Fruit fly (Drosophila melanogaster) whole organism, embryonic: Measurements from ENCODE around the gene CG8142.

Experiments
- ATbp ChIP-seq: fragments of 200-800 bp; sonication (Bioruptor generic); optimal IDR thresholded peaks from 2 replicates; lab custom pipeline; 2017; ENCODE audit warnings: missing biosample characterization, mild to moderate bottlenecking, missing genetic modification characterization, missing genetic modification reagents
- Antp ChIP-seq: fragments of 200-800 bp; sonication (Bioruptor generic); optimal IDR thresholded peaks from 3 replicates; lab custom pipeline; 2016; ENCODE audit warnings: missing biosample characterization, missing genetic modification characterization
- CG10462 ChIP-seq: fragments of 200-800 bp; sonication (Bioruptor generic); optimal IDR thresholded peaks from 2 replicates; lab custom pipeline; 2016; ENCODE audit warnings: missing biosample characterization, missing genetic modification characterization
- CG11504 ChIP-seq: fragments of 200-800 bp; sonication (Bioruptor generic); optimal IDR thresholded peaks from 3 replicates; lab custom pipeline; 2019; ENCODE audit warnings: missing biosample characterization, mild to moderate bottlenecking, missing genetic modification characterization, moderate library complexity
- CG12071 ChIP-seq: fragments of 200-800 bp; sonication (Bioruptor generic); optimal IDR thresholded peaks from 3 replicates; lab custom pipeline; 2018; ENCODE audit warnings: missing biosample characterization, mild to moderate bottlenecking, missing genetic modification characterization
- CG12236 ChIP-seq: fragments of 200-800 bp; sonication (Bioruptor generic); optimal IDR thresholded peaks from 2 replicates; lab custom pipeline; 2016; ENCODE audit warnings: missing biosample characterization, missing genetic modification characterization
- CG12659 ChIP-seq: fragments of 200-800 bp; sonication (Bioruptor generic); optimal IDR thresholded peaks from 3 replicates; lab custom pipeline; 2017; ENCODE audit warnings: mild to moderate bottlenecking, missing biosample characterization, missing genetic modification reagents, missing genetic modification characterization
- CG13296 ChIP-seq: fragments of 200-800 bp; sonication (Bioruptor generic); optimal IDR thresholded peaks from 3 replicates; lab custom pipeline; 2018; ENCODE audit warnings: missing biosample characterization, mild to moderate bottlenecking, missing genetic modification characterization
- CG13424 ChIP-seq: fragments of 200-800 bp; sonication (Bioruptor generic); optimal IDR thresholded peaks from 2 replicates; lab custom pipeline; 2019; ENCODE audit warnings: missing biosample characterization, mild to moderate bottlenecking, missing genetic modification characterization, moderate library complexity
- CG13775 ChIP-seq: fragments of 200-800 bp; sonication (Bioruptor generic); optimal IDR thresholded peaks from 3 replicates; lab custom pipeline; 2017; ENCODE audit warnings: missing biosample characterization, mild to moderate bottlenecking, missing genetic modification characterization
- CG14050 ChIP-seq: fragments of 200-800 bp; sonication (Bioruptor generic); IDR thresholded peaks from 3 replicates; pipeline ENCODE4 v1.3.6; 2022; ENCODE audit warnings: missing biosample characterization, missing genetic modification characterization
- CG1647 ChIP-seq: fragments of 200-800 bp; sonication (Bioruptor generic); optimal IDR thresholded peaks from 3 replicates; lab custom pipeline; 2016; ENCODE audit warnings: missing biosample characterization, missing genetic modification characterization
- CG30020 ChIP-seq: fragments of 200-800 bp; optimal IDR thresholded peaks from 2 replicates; lab custom pipeline; 2019; ENCODE audit warnings: missing biosample characterization, mild to moderate bottlenecking, missing genetic modification characterization, moderate library complexity
- CG31365 ChIP-seq: fragments of 200-800 bp; sonication (Bioruptor generic); optimal IDR thresholded peaks from 2 replicates; lab custom pipeline; 2018; ENCODE audit warnings: missing biosample characterization, mild to moderate bottlenecking, missing genetic modification characterization
- CG34376 ChIP-seq: fragments of 200-800 bp; sonication (Bioruptor generic); optimal IDR thresholded peaks from 2 replicates; lab custom pipeline; 2018; ENCODE audit warnings: missing biosample characterization, mild to moderate bottlenecking, missing genetic modification characterization
- CG4328 ChIP-seq: fragments of 200-800 bp; sonication (Bioruptor generic); optimal IDR thresholded peaks from 3 replicates; lab custom pipeline; 2017; ENCODE audit warnings: missing biosample characterization, missing genetic modification reagents, missing genetic modification characterization
- CG4360 ChIP-seq: fragments of 200-800 bp; sonication (Bioruptor generic); IDR thresholded peaks from 2 replicates; pipeline ENCODE4 v1.3.6; 2022; ENCODE audit warnings: missing biosample characterization, missing genetic modification characterization
- CG4404 ChIP-seq: fragments of 200-800 bp; sonication (Bioruptor generic); IDR thresholded peaks from 2 replicates; pipeline ENCODE4 v1.3.6; 2022; ENCODE audit warnings: missing biosample characterization, missing genetic modification characterization
- CG4424 ChIP-seq: fragments of 200-800 bp; sonication (Bioruptor generic); optimal IDR thresholded peaks from 3 replicates; lab custom pipeline; 2016; ENCODE audit warnings: missing biosample characterization, missing genetic modification characterization
- CG4730 ChIP-seq: fragments of 200-800 bp; sonication (Bioruptor generic); IDR thresholded peaks from 2 replicates; pipeline ENCODE4 v1.3.6; 2022; ENCODE audit warnings: missing biosample characterization, missing genetic modification characterization
- CG7839 ChIP-seq: fragments of 200-800 bp; sonication (Bioruptor generic); optimal IDR thresholded peaks from 3 replicates; lab custom pipeline; 2018; ENCODE audit warnings: missing biosample characterization, mild to moderate bottlenecking, missing genetic modification characterization, moderate library complexity
- CG7928 ChIP-seq: fragments of 200-800 bp; sonication (Bioruptor generic); optimal IDR thresholded peaks from 2 replicates; lab custom pipeline; 2017; ENCODE audit warnings: missing biosample characterization, mild to moderate bottlenecking, missing genetic modification characterization
- CG8281 ChIP-seq: fragments of 200-800 bp; sonication (Bioruptor generic); optimal IDR thresholded peaks from 2 replicates; lab custom pipeline; 2018; ENCODE audit warnings: missing biosample characterization, mild to moderate bottlenecking, missing genetic modification characterization, moderate library complexity
- ERR ChIP-seq: fragments of 200-800 bp; sonication (Bioruptor generic); optimal IDR thresholded peaks from 2 replicates; lab custom pipeline; 2016; ENCODE audit warnings: missing biosample characterization, missing genetic modification characterization
- Fer2 ChIP-seq: fragments of 200-800 bp; sonication (Bioruptor generic); optimal IDR thresholded peaks from 2 replicates; lab custom pipeline; 2018; ENCODE audit warnings: missing biosample characterization, mild to moderate bottlenecking, missing genetic modification characterization, moderate library complexity
- HHEX ChIP-seq: fragments of 200-800 bp; sonication (Bioruptor generic); optimal IDR thresholded peaks from 3 replicates; lab custom pipeline; 2017; ENCODE audit warnings: missing biosample characterization, mild to moderate bottlenecking, missing genetic modification characterization, missing genetic modification reagents
- Hey ChIP-seq: fragments of 200-800 bp; sonication (Bioruptor generic); optimal IDR thresholded peaks from 3 replicates; lab custom pipeline; 2018; ENCODE audit warnings: missing biosample characterization, mild to moderate bottlenecking, missing genetic modification characterization
- Max ChIP-seq: fragments of 200-800 bp; sonication (Bioruptor generic); optimal IDR thresholded peaks from 2 replicates; lab custom pipeline; 2016; ENCODE audit warnings: missing biosample characterization, mild to moderate bottlenecking, missing genetic modification characterization
- Optix ChIP-seq: fragments of 200-800 bp; sonication (Bioruptor generic); IDR thresholded peaks from 3 replicates; pipeline ENCODE4 v1.3.6; 2022; ENCODE audit warnings: missing biosample characterization, missing genetic modification characterization
- Rx ChIP-seq: fragments of 200-800 bp; sonication (Bioruptor generic); IDR thresholded peaks from 2 replicates; pipeline ENCODE4 v1.3.6; 2022; ENCODE audit warnings: missing biosample characterization, missing genetic modification characterization
- Sin3A ChIP-seq: fragments of >200 bp; optimal IDR thresholded peaks from 2 replicates; lab custom pipeline; 2018
- YL-1 ChIP-seq: fragments of 200-800 bp; sonication (Bioruptor generic); optimal IDR thresholded peaks from 3 replicates; lab custom pipeline; 2017; ENCODE audit warnings: missing biosample characterization, mild to moderate bottlenecking, missing genetic modification characterization
- ase ChIP-seq: fragments of 200-800 bp; sonication (Bioruptor generic); IDR thresholded peaks from 3 replicates; pipeline ENCODE4 v1.3.6; 2022; ENCODE audit warnings: missing biosample characterization, missing genetic modification characterization
- bigmax ChIP-seq: fragments of 200-800 bp; sonication (Bioruptor generic); optimal IDR thresholded peaks from 2 replicates; lab custom pipeline; 2018; ENCODE audit warnings: missing biosample characterization, mild to moderate bottlenecking, missing genetic modification characterization
- br ChIP-seq: fragments of >200 bp; optimal IDR thresholded peaks from 2 replicates; lab custom pipeline; 2017
- ci ChIP-seq: fragments of 200-800 bp; sonication (Bioruptor generic); IDR thresholded peaks from 3 replicates; pipeline ENCODE4 v1.3.6; 2022; ENCODE audit warnings: missing biosample characterization, missing genetic modification characterization
- dm ChIP-seq: fragments of 200-800 bp; sonication (Bioruptor generic); optimal IDR thresholded peaks from 3 replicates; lab custom pipeline; 2016; ENCODE audit warnings: missing biosample characterization, missing genetic modification characterization
- emc ChIP-seq: fragments of 200-800 bp; sonication (Bioruptor generic); optimal IDR thresholded peaks from 2 replicates; lab custom pipeline; 2016; ENCODE audit warnings: missing biosample characterization, missing genetic modification characterization
- eve ChIP-seq, 2 experiments: fragments of >200 bp; optimal IDR thresholded peaks; 2 replicates each; lab custom pipeline; 2017; ENCODE audit warnings: missing biosample characterization in 2 of 2, missing genetic modification characterization in 2 of 2
- lilli ChIP-seq: fragments of 200-800 bp; sonication (Bioruptor generic); optimal IDR thresholded peaks from 3 replicates; lab custom pipeline; 2016; ENCODE audit warnings: missing biosample characterization, missing genetic modification characterization
- lov ChIP-seq, 2 experiments: fragments of 200-800 bp in 1 of 2; fragments of >200 bp in 1 of 2; sonication (Bioruptor generic) in 1 of 2; IDR thresholded peaks in 1 of 2; optimal IDR thresholded peaks in 1 of 2; 2 replicates in 1 of 2; 3 replicates in 1 of 2; pipeline versions ENCODE4 v1.3.6 to Lab custom; 2017 to 2022; ENCODE audit warnings: missing biosample characterization in 1 of 2, missing genetic modification characterization in 1 of 2
- odd ChIP-seq: fragments of 200-800 bp; sonication (Bioruptor generic); optimal IDR thresholded peaks from 2 replicates; lab custom pipeline; 2017; ENCODE audit warnings: missing biosample characterization, mild to moderate bottlenecking, missing genetic modification characterization
- otp ChIP-seq: fragments of 200-800 bp; sonication (Bioruptor generic); IDR thresholded peaks from 3 replicates; pipeline ENCODE4, ENCODE4 v1.3.6; 2022; ENCODE audit warnings: missing biosample characterization, missing genetic modification characterization
- pros ChIP-seq: fragments of 200-800 bp; sonication (Bioruptor generic); optimal IDR thresholded peaks from 3 replicates; lab custom pipeline; 2019; ENCODE audit warnings: missing biosample characterization, mild to moderate bottlenecking, missing genetic modification characterization, moderate library complexity
- sc ChIP-seq, 3 experiments: fragments of >200 bp in 2 of 3; fragments of 200-800 bp in 1 of 3; sonication (Bioruptor generic) in 1 of 3; optimal IDR thresholded peaks; 2 replicates in 2 of 3; 3 replicates in 1 of 3; lab custom pipeline; 2017; ENCODE audit warnings: mild to moderate bottlenecking in 1 of 3, missing biosample characterization in 1 of 3, missing genetic modification characterization in 1 of 3, missing genetic modification reagents in 1 of 3
- slbo ChIP-seq: fragments of 200-800 bp; sonication (Bioruptor generic); IDR thresholded peaks from 2 replicates; pipeline ENCODE4 v1.3.6; 2022; ENCODE audit warnings: missing biosample characterization, missing genetic modification characterization
- sug ChIP-seq: fragments of 200-800 bp; optimal IDR thresholded peaks from 2 replicates; lab custom pipeline; 2019; ENCODE audit warnings: missing biosample characterization, mild to moderate bottlenecking, missing genetic modification characterization, moderate library complexity
- tap ChIP-seq: fragments of 200-800 bp; optimal IDR thresholded peaks from 3 replicates; lab custom pipeline; 2019; ENCODE audit warnings: missing biosample characterization, mild to moderate bottlenecking, missing genetic modification characterization, moderate library complexity
- tgo ChIP-seq: fragments of 200-800 bp; sonication (Bioruptor generic); IDR thresholded peaks from 3 replicates; pipeline ENCODE4 v1.3.6; 2022; ENCODE audit warnings: missing biosample characterization, missing genetic modification characterization

The CG8142 gene

dm6 chrX:17826807-17827703, 17.4 kb downstream of the CG8142 start, which contains the start of gene Socs16D (continued):
- TF ChIP-seq otp (GFP tag; lab: Robert Waterston, UW) (no peak), CG30020 (tag; lab: Kevin White, UChicago) (peak; percentile 15), ci (GFP tag; lab: Robert Waterston, UW) (peak; percentile 56; the same call in 2 of the 3 replicates), sc (optimal IDR thresholded peaks at IDR 0.05; lab: Kevin White, UChicago) (no peak), sc (GFP tag; optimal IDR thresholded peaks at IDR 0.05; lab: Kevin White, UChicago) (no peak), CG8281 (tag; lab: Kevin White, UChicago) (no peak), odd (GFP tag; lab: Kevin White, UChicago) (peak; percentile 20), CG13775 (GFP tag; lab: Kevin White, UChicago) (no peak), pros (GFP tag; lab: Kevin White, UChicago) (no peak), dm (GFP tag; lab: Kevin White, UChicago) (peak; percentile 56), CG12236 (GFP tag; lab: Kevin White, UChicago) (peak; percentile 39), HHEX (GFP tag; lab: Kevin White, UChicago) (no peak), CG7839 (tag; lab: Kevin White, UChicago) (peak; percentile 6), CG14050 (no peak), CG4730 (no peak), CG1647 (GFP tag; lab: Kevin White, UChicago) (no peak), tgo (no peak), lov (optimal IDR thresholded peaks at IDR 0.05; lab: Kevin White, UChicago) (no peak), lov (GFP tag; IDR thresholded peaks at IDR 0.05; lab: Robert Waterston, UW) (no peak), Rx (GFP tag; lab: Robert Waterston, UW) (no peak), ase (GFP tag; lab: Robert Waterston, UW) (no peak), CG31365 (tag; lab: Kevin White, UChicago) (peak; percentile 27), br (lab: Kevin White, UChicago) (no peak), CG11504 (tag; lab: Kevin White, UChicago) (peak; percentile 34), CG10462 (GFP tag; lab: Kevin White, UChicago) (peak; percentile 13), ATbp (GFP tag; lab: Kevin White, UChicago) (no peak), sug (tag; lab: Kevin White, UChicago) (peak; percentile 48), emc (no peak), CG4328 (peak; percentile 24), Optix (no peak), YL-1 (GFP tag; lab: Kevin White, UChicago) (peak; percentile 61), slbo (GFP tag; lab: Robert Waterston, UW) (peak; percentile 53; the same call in 1 of the 2 replicates), Sin3A (lab: Kevin White, UChicago) (peak; percentile 68), CG34376 (peak; percentile 40), Max (peak; percentile 34), Fer2 (tag; lab: Kevin White, UChicago) (no peak), lilli (GFP tag; lab: Kevin White, UChicago) (peak; percentile 68), CG12659 (peak; percentile 77), CG12071 (GFP tag; lab: Kevin White, UChicago) (peak; percentile 26), Hey (tag; lab: Kevin White, UChicago) (no peak), ERR (GFP tag; lab: Kevin White, UChicago) (peak; percentile 53), bigmax (peak; percentile 45), CG13424 (tag; lab: Kevin White, UChicago) (no peak), eve (GFP tag; optimal IDR thresholded peaks at IDR 0.05; lab: Kevin White, UChicago) (no peak), Antp (GFP tag; lab: Kevin White, UChicago) (peak; percentile 55), CG4360 (GFP tag; lab: Robert Waterston, UW) (no peak), CG13296 (GFP tag; lab: Kevin White, UChicago) (peak; percentile 34), tap (tag; lab: Kevin White, UChicago) (peak; percentile 7), CG7928 (GFP tag; lab: Kevin White, UChicago) (no peak), CG4424 (GFP tag; lab: Kevin White, UChicago) (no peak), CG4404 (GFP tag; lab: Robert Waterston, UW) (no peak)
